Worm (Caenorhabditis elegans) whole organism, late embryonic: ENCODE results near the gene T20G5.8.
A peak's percentile ranks its signal among the peaks of the same experiment; 100 is the strongest.

Experiments used
- F13H6.1 ChIP-seq: sonication (generic microtip); optimal IDR thresholded peaks from 2 replicates; lab custom pipeline; 2016; ENCODE audit warnings: missing genetic modification characterization, missing compliant biosample characterization
- K09A11.1 ChIP-seq: sonication (generic microtip); optimal IDR thresholded peaks from 2 replicates; lab custom pipeline; 2017; ENCODE audit warnings: antibody characterized with exemption, mild to moderate bottlenecking, missing genetic modification characterization, missing compliant biosample characterization; ENCODE audit not compliant: insufficient read depth
- ama-1 ChIP-seq: fragments of 150-350 bp; optimal IDR thresholded peaks from 2 replicates; lab custom pipeline; 2014
- ceh-14 ChIP-seq: sonication (generic microtip); optimal IDR thresholded peaks from 2 replicates; lab custom pipeline; 2016; ENCODE audit warnings: missing genotype, missing genetic modification characterization, missing compliant biosample characterization
- ceh-18 ChIP-seq: sonication (generic microtip); optimal IDR thresholded peaks from 2 replicates; lab custom pipeline; 2016; ENCODE audit warnings: missing genetic modification characterization, missing compliant biosample characterization
- ceh-19 ChIP-seq: fragments of 200-800 bp; sonication (Bioruptor generic); optimal IDR thresholded peaks from 2 replicates; lab custom pipeline; 2018; ENCODE audit warnings: mild to moderate bottlenecking, missing genetic modification characterization, missing compliant biosample characterization
- ceh-2 ChIP-seq: sonication (generic microtip); optimal IDR thresholded peaks from 2 replicates; lab custom pipeline; 2016; ENCODE audit warnings: missing genotype, missing genetic modification characterization, missing compliant biosample characterization
- ceh-24 ChIP-seq: sonication (generic microtip); optimal IDR thresholded peaks from 2 replicates; lab custom pipeline; 2016; ENCODE audit warnings: mild to moderate bottlenecking, missing genetic modification characterization, missing compliant biosample characterization
- ceh-31 ChIP-seq: sonication (generic microtip); optimal IDR thresholded peaks from 2 replicates; lab custom pipeline; 2016; ENCODE audit warnings: missing genetic modification characterization, missing compliant biosample characterization
- ceh-48 ChIP-seq: sonication (generic microtip); optimal IDR thresholded peaks from 2 replicates; lab custom pipeline; 2016; ENCODE audit warnings: missing genetic modification characterization, inconsistent platforms, missing compliant biosample characterization
- dmd-4 ChIP-seq: sonication (generic microtip); optimal IDR thresholded peaks from 2 replicates; lab custom pipeline; 2016; ENCODE audit warnings: borderline replicate concordance, missing genetic modification characterization, missing compliant biosample characterization
- dve-1 ChIP-seq: sonication (generic microtip); optimal IDR thresholded peaks from 2 replicates; lab custom pipeline; 2017; ENCODE audit warnings: antibody characterized with exemption, mild to moderate bottlenecking, missing genetic modification characterization, missing compliant biosample characterization
- fax-1 ChIP-seq: sonication (generic microtip); optimal IDR thresholded peaks from 2 replicates; lab custom pipeline; 2016; ENCODE audit warnings: missing genotype, missing genetic modification characterization, missing compliant biosample characterization
- gmeb-2 ChIP-seq: sonication (generic microtip); optimal IDR thresholded peaks from 2 replicates; lab custom pipeline; 2016; ENCODE audit warnings: missing genetic modification characterization, inconsistent platforms, missing compliant biosample characterization
- hlh-13 ChIP-seq: fragments of 200-800 bp; sonication (Bioruptor generic); optimal IDR thresholded peaks from 2 replicates; lab custom pipeline; 2018; ENCODE audit warnings: mild to moderate bottlenecking, missing genetic modification characterization, missing compliant biosample characterization
- hlh-8 ChIP-seq: sonication (generic microtip); optimal IDR thresholded peaks from 2 replicates; lab custom pipeline; 2016; ENCODE audit warnings: missing genotype, missing genetic modification characterization, missing compliant biosample characterization
- lin-11 ChIP-seq: fragments of 200-800 bp; sonication (Bioruptor generic); optimal IDR thresholded peaks from 2 replicates; lab custom pipeline; 2018; ENCODE audit warnings: mild to moderate bottlenecking, missing genetic modification characterization, missing compliant biosample characterization
- madf-2 ChIP-seq: sonication (generic microtip); optimal IDR thresholded peaks from 2 replicates; lab custom pipeline; 2017; ENCODE audit warnings: missing genetic modification characterization, missing compliant biosample characterization
- nfya-1 ChIP-seq: sonication (generic microtip); optimal IDR thresholded peaks from 2 replicates; lab custom pipeline; 2017; ENCODE audit warnings: missing genetic modification characterization, mild to moderate bottlenecking, missing compliant biosample characterization, antibody characterized with exemption, moderate library complexity
- npax-4 ChIP-seq: sonication (generic microtip); optimal IDR thresholded peaks from 2 replicates; lab custom pipeline; 2016; ENCODE audit warnings: missing genetic modification characterization, missing compliant biosample characterization
- pha-2 ChIP-seq: sonication (generic microtip); optimal IDR thresholded peaks from 2 replicates; lab custom pipeline; 2017; ENCODE audit warnings: mild to moderate bottlenecking, missing genetic modification characterization, missing compliant biosample characterization
- pros-1 ChIP-seq: fragments of 150-350 bp; optimal IDR thresholded peaks from 2 replicates; lab custom pipeline; 2014; ENCODE audit warnings: missing biosample characterization, missing genetic modification reagents, missing genetic modification characterization
- rnt-1 ChIP-seq: sonication (generic microtip); optimal IDR thresholded peaks from 2 replicates; lab custom pipeline; 2016; ENCODE audit warnings: missing genetic modification characterization, missing compliant biosample characterization
- sdc-2 ChIP-seq: sonication (generic microtip); optimal IDR thresholded peaks from 2 replicates; lab custom pipeline; 2016; ENCODE audit warnings: missing genotype, missing genetic modification characterization, missing compliant biosample characterization
- sox-2 ChIP-seq: fragments of 200-800 bp; sonication (Bioruptor generic); IDR thresholded peaks from 2 replicates; pipeline ENCODE4 v1.3.6; 2022; ENCODE audit warnings: missing genetic modification reagents, missing genetic modification characterization, missing compliant biosample characterization
- tbx-7 ChIP-seq: sonication (generic microtip); optimal IDR thresholded peaks from 2 replicates; lab custom pipeline; 2016; ENCODE audit warnings: missing genotype, missing genetic modification characterization, missing compliant biosample characterization
- ttx-3 ChIP-seq: sonication (generic microtip); optimal IDR thresholded peaks from 2 replicates; lab custom pipeline; 2016; ENCODE audit warnings: missing genetic modification reagents, missing genetic modification characterization, missing compliant biosample characterization
- unc-42 ChIP-seq: sonication (generic microtip); optimal IDR thresholded peaks from 2 replicates; lab custom pipeline; 2016; ENCODE audit warnings: missing genotype, missing genetic modification characterization, missing compliant biosample characterization
- unc-55 ChIP-seq: sonication (generic microtip); optimal IDR thresholded peaks from 2 replicates; lab custom pipeline; 2017; ENCODE audit warnings: missing biosample characterization, missing genetic modification reagents, missing genetic modification characterization

The T20G5.8 gene

ce11 chrIII:10202391-10202790, 3.2 kb downstream of the T20G5.8 start:
- no peak for TF ChIP-seq dmd-4 (tag; lab: Kevin White, UChicago)
- TF ChIP-seq ceh-19 (GFP tag; lab: Kevin White, UChicago), result no peak
- no peak for TF ChIP-seq hlh-8 (tag; lab: Kevin White, UChicago)
- TF ChIP-seq npax-4 (tag; lab: Kevin White, UChicago), result no peak
- no peak for TF ChIP-seq tbx-7 (tag; lab: Kevin White, UChicago)
- TF ChIP-seq ceh-2, result no peak

ce11 chrIII:10202894-10203871, 4.0 kb downstream of the T20G5.8 start, which contains the start of gene chc-1:
TSS of gene chc-1 (plus strand) at chrIII:10203821.
- TF ChIP-seq nfya-1 (peak; percentile 12), ceh-18 (tag; lab: Kevin White, UChicago) (peak; percentile 1), dve-1 (peak; percentile 37), F13H6.1 (tag; lab: Kevin White, UChicago) (no peak), unc-55 (GFP tag; lab: Kevin White, UChicago) (peak; percentile 46)

- TF ChIP-seq unc-42, result no peak
- TF ChIP-seq ceh-14 (tag; lab: Kevin White, UChicago), result no peak
- no peak for TF ChIP-seq ceh-24 (tag; lab: Kevin White, UChicago)
- TF ChIP-seq fax-1 (tag; lab: Kevin White, UChicago), result no peak
- TF ChIP-seq pros-1 (tag; lab: Kevin White, UChicago), result no peak
- TF ChIP-seq K09A11.1 (tag; lab: Kevin White, UChicago), result no peak
- no peak for TF ChIP-seq ttx-3
- no peak for TF ChIP-seq rnt-1 (tag; lab: Kevin White, UChicago)
- no peak for TF ChIP-seq sox-2 (GFP tag; lab: Robert Waterston, UW)
- no peak for TF ChIP-seq unc-55 (GFP tag; lab: Kevin White, UChicago)
- TF ChIP-seq lin-11 (tag; lab: Kevin White, UChicago), result no peak
- TF ChIP-seq pha-2 (tag; lab: Kevin White, UChicago), result no peak
- TF ChIP-seq hlh-13 (GFP tag; lab: Kevin White, UChicago), result no peak
- TF ChIP-seq F13H6.1 (tag; lab: Kevin White, UChicago), result no peak
- TF ChIP-seq ceh-19 (GFP tag; lab: Kevin White, UChicago), result no peak
- no peak for TF ChIP-seq gmeb-2
- no peak for TF ChIP-seq madf-2 (tag; lab: Kevin White, UChicago)
Observed at ce11 chrIII:10206352-10206751, 7.2 kb downstream of the T20G5.8 start.

ce11 chrIII:10209703-10210102, 10.6 kb downstream of the T20G5.8 start, which contains the start of gene T20G5.9:
TSS of gene T20G5.9 (plus strand) at chrIII:10209840.
- TF ChIP-seq ceh-14 (tag; lab: Kevin White, UChicago) (no peak), nfya-1 (no peak), ceh-31 (tag; lab: Kevin White, UChicago) (no peak), ama-1 (lab: Kevin White, UChicago) (peak; percentile 7)

ce11 chrIII:10211889-10212494, 12.8 kb downstream of the T20G5.8 start, which contains the start of the genes blos-1 and best-18:
TSS of gene blos-1 (minus strand) at chrIII:10211946.
TSS of gene best-18 (plus strand) at chrIII:10212396.
- no peak for TF ChIP-seq sdc-2 (tag; lab: Kevin White, UChicago)
- peak; percentile 64 for TF ChIP-seq ceh-48
